Worm (Caenorhabditis elegans): ENCODE results near the gene mam-3.

Gene mam-3

ce11 chrIV:13450740-13451139 is 5.6 kb upstream of the mam-3 start (continued):
- peak; percentile 34 for TF ChIP-seq tlf-1 (GFP tag; optimal IDR thresholded peaks at IDR 0.05)
- no peak for TF ChIP-seq fkh-3 (tag; optimal IDR thresholded peaks at IDR 0.05)
- no peak for TF ChIP-seq repo-1 (tag; optimal IDR thresholded peaks at IDR 0.05)
- TF ChIP-seq madf-10 (tag; optimal IDR thresholded peaks at IDR 0.05): no peak
- no peak for TF ChIP-seq snpc-3.4 (tag; optimal IDR thresholded peaks at IDR 0.05)
- no peak for TF ChIP-seq nfyb-1 (GFP tag; IDR thresholded peaks at IDR 0.05)
- no peak for TF ChIP-seq Y79H2A.3 (GFP tag; conservative IDR thresholded peaks at IDR 0.05)
- TF ChIP-seq F52B5.7 (tag; optimal IDR thresholded peaks at IDR 0.05): no peak
- 0 out of 2 replicates have a peak, but pooled peaks have one; percentile 38 for TF ChIP-seq madf-8 (GFP tag; conservative IDR thresholded peaks at IDR 0.05)
- TF ChIP-seq let-526 (GFP tag; IDR thresholded peaks at IDR 0.05): no peak
- no peak for TF ChIP-seq chd-7 (tag; optimal IDR thresholded peaks at IDR 0.05)
- TF ChIP-seq dox-1 (GFP tag; IDR thresholded peaks at IDR 0.05): no peak; the same call in 1 of the 2 replicates
- TF ChIP-seq aptf-2 (GFP tag; conservative IDR thresholded peaks at IDR 0.05): peak; percentile 84
- no peak for TF ChIP-seq mes-4 (tag; optimal IDR thresholded peaks at IDR 0.05)
- TF ChIP-seq ztf-3 (GFP tag; optimal IDR thresholded peaks at IDR 0.05): no peak
- no peak for TF ChIP-seq ets-4 (GFP tag; optimal IDR thresholded peaks at IDR 0.05)
- no peak for TF ChIP-seq zfh-2 (GFP tag; conservative IDR thresholded peaks at IDR 0.05)
- no peak for TF ChIP-seq madf-3 (GFP tag; IDR thresholded peaks at IDR 0.05)
- no peak for TF ChIP-seq ekl-4 (GFP tag; IDR thresholded peaks at IDR 0.05)
- TF ChIP-seq atf-7 (tag; optimal IDR thresholded peaks at IDR 0.05): no peak
- no peak for TF ChIP-seq B0019.2 (GFP tag; conservative IDR thresholded peaks at IDR 0.05)
- TF ChIP-seq T07F8.4 (tag; optimal IDR thresholded peaks at IDR 0.05): no peak
- TF ChIP-seq lin-40 (tag; optimal IDR thresholded peaks at IDR 0.05): no peak
- no peak for TF ChIP-seq F23B12.7 (tag; optimal IDR thresholded peaks at IDR 0.05; ENCODE audit: insufficient read depth)
- peak; percentile 15 for TF ChIP-seq lin-54 (GFP tag; optimal IDR thresholded peaks at IDR 0.05)
- no peak for TF ChIP-seq rec-8 (tag; optimal IDR thresholded peaks at IDR 0.05)
- no peak for TF ChIP-seq lag-1 (GFP tag; IDR thresholded peaks at IDR 0.05)
- no peak for TF ChIP-seq lir-1 (GFP tag; conservative IDR thresholded peaks at IDR 0.05)
- no peak for TF ChIP-seq dpff-1 (tag; optimal IDR thresholded peaks at IDR 0.05)
- no peak for TF ChIP-seq bed-2 (GFP tag; IDR thresholded peaks at IDR 0.05)
- no peak for TF ChIP-seq lsy-27 (tag; optimal IDR thresholded peaks at IDR 0.05; ENCODE audit: borderline replicate concordance, insufficient read depth)
- no peak for TF ChIP-seq bed-1 (GFP tag; IDR thresholded peaks at IDR 0.05)
- no peak for TF ChIP-seq cebp-2 (GFP tag; IDR thresholded peaks at IDR 0.05)
- TF ChIP-seq F22D6.2 (tag; optimal IDR thresholded peaks at IDR 0.05): no peak
- peak; percentile 42 for TF ChIP-seq F33H1.4 (GFP tag; IDR thresholded peaks at IDR 0.05)
- TF ChIP-seq Y67H2A.10 (GFP tag; conservative IDR thresholded peaks at IDR 0.05): no peak
- no peak for TF ChIP-seq F55B11.4 (tag; optimal IDR thresholded peaks at IDR 0.05; ENCODE audit: borderline replicate concordance, insufficient read depth)
- TF ChIP-seq ceh-58 (GFP tag; IDR thresholded peaks at IDR 0.05): no peak
- TF ChIP-seq F37B4.10 (GFP tag; IDR thresholded peaks at IDR 0.05): no peak
- TF ChIP-seq ceh-100 (GFP tag; IDR thresholded peaks at IDR 0.05): no peak
- TF ChIP-seq madf-6 (GFP tag; IDR thresholded peaks at IDR 0.05): peak; percentile 71
- no peak for TF ChIP-seq nhr-80 (tag; optimal IDR thresholded peaks at IDR 0.05)
- TF ChIP-seq snpc-1.1 (tag; optimal IDR thresholded peaks at IDR 0.05; ENCODE audit: insufficient read depth): no peak
- TF ChIP-seq ceh-40 (GFP tag; IDR thresholded peaks at IDR 0.05): no peak
- TF ChIP-seq pha-4 (tag; optimal IDR thresholded peaks at IDR 0.05): no peak
- no peak for TF ChIP-seq nfya-2 (GFP tag; IDR thresholded peaks at IDR 0.05)
- TF ChIP-seq athp-1 (tag; optimal IDR thresholded peaks at IDR 0.05): no peak
- no peak for TF ChIP-seq egl-44 (GFP tag; IDR thresholded peaks at IDR 0.05)
- TF ChIP-seq mcd-1 (GFP tag; IDR thresholded peaks at IDR 0.05): no peak

All from whole organism, young adult.